Worm (Caenorhabditis elegans) whole organism, L4 larva: ENCODE data around the gene sqt-2.

Experiments
- ZK546.5 ChIP-seq, 2 experiments: sonication (generic microtip); optimal IDR thresholded peaks; 2 replicates each; lab custom pipeline; 2017; ENCODE audit warnings: missing biosample characterization in 2 of 2, missing genetic modification characterization in 2 of 2
- ama-1 ChIP-seq: fragments of 150-350 bp; optimal IDR thresholded peaks from 2 replicates; lab custom pipeline; 2014; ENCODE audit warnings: inconsistent platforms, mixed read lengths
- ceh-82 ChIP-seq: sonication (generic microtip); optimal IDR thresholded peaks from 2 replicates; lab custom pipeline; 2017; ENCODE audit warnings: missing biosample characterization, missing genetic modification characterization
- nhr-11 ChIP-seq: fragments of 150-350 bp; optimal IDR thresholded peaks from 2 replicates; lab custom pipeline; 2014; ENCODE audit warnings: missing biosample characterization, missing genetic modification characterization
- nhr-111 ChIP-seq: fragments of 200-800 bp; sonication (Bioruptor generic); optimal IDR thresholded peaks from 2 replicates; lab custom pipeline; 2018; ENCODE audit warnings: mild to moderate bottlenecking, missing genetic modification characterization, missing compliant biosample characterization
- pha-4 ChIP-seq, 2 experiments: fragments of 150-350 bp in 1 of 2; fragments of 200-800 bp in 1 of 2; sonication (Bioruptor generic) in 1 of 2; IDR thresholded peaks in 1 of 2; optimal IDR thresholded peaks in 1 of 2; 2 replicates each; pipeline versions ENCODE4 v1.3.6 to Lab custom; 2014 to 2022; ENCODE audit warnings: missing genetic modification characterization in 2 of 2, missing genetic modification reagents in 2 of 2, missing biosample characterization in 1 of 2, missing compliant biosample characterization in 1 of 2

DNA sequence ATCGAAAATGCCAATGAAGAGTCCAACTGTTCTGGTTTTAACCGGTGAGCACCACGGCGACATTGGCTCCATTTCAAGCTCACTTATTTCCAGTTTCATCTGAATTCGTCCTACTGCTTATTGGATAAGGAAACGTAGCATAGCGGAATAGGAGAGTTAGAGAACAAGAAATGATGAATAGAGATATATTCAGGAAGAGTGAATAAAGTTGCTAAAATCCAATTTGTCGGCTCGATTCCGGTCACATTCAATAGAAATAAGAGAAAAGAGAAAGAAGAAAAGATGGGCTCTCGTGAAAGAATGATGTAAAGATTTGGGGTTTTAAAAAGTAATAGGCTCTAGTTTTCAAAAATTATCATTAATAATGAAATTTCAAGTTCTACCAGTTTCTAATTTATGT is 50.2 kb downstream of the sqt-2 start:
- no peak for TF ChIP-seq pha-4 (GFP tag; IDR thresholded peaks at IDR 0.05; lab: Robert Waterston, UW)
- no peak for TF ChIP-seq pha-4 (tag; optimal IDR thresholded peaks at IDR 0.05; lab: Kevin White, UChicago)
- no peak for TF ChIP-seq ZK546.5 (tag; optimal IDR thresholded peaks at IDR 0.05; lab: Kevin White, UChicago)
- TF ChIP-seq nhr-111 (GFP tag; lab: Kevin White, UChicago) = no peak
- no peak for TF ChIP-seq nhr-11 (tag; lab: Kevin White, UChicago)
- TF ChIP-seq ama-1 (lab: Kevin White, UChicago) = no peak
- TF ChIP-seq ceh-82 (tag; lab: Kevin White, UChicago) = no peak
